Fruit fly (Drosophila melanogaster): ENCODE results near the gene odd.

dm6 chr2L:3630763-3631162, 24.2 kb upstream of the odd start:
- TF ChIP-seq HLH106 (tag; optimal IDR thresholded peaks at IDR 0.05) (no peak), rgr (GFP tag; optimal IDR thresholded peaks at IDR 0.05) (no peak), h (GFP tag; optimal IDR thresholded peaks at IDR 0.05) (no peak), fru (GFP tag; optimal IDR thresholded peaks at IDR 0.05) (no peak), Jra (GFP tag; optimal IDR thresholded peaks at IDR 0.05) (no peak), sv (GFP tag; optimal IDR thresholded peaks at IDR 0.05) (no peak), dl (GFP tag; optimal IDR thresholded peaks at IDR 0.05; ENCODE audit: insufficient read depth in 1 of 2, partially characterized antibody in 2 of 2) (no peak), pan (optimal IDR thresholded peaks at IDR 0.05) (no peak), Rel (GFP tag; optimal IDR thresholded peaks at IDR 0.05) (no peak), Rel (tag; optimal IDR thresholded peaks at IDR 0.05) (no peak), CrebA (GFP tag; optimal IDR thresholded peaks at IDR 0.05; ENCODE audit: borderline replicate concordance) (no peak), Sp1 (GFP tag; optimal IDR thresholded peaks at IDR 0.05) (no peak), Abd-B (GFP tag; optimal IDR thresholded peaks at IDR 0.05) (no peak), OdsH (GFP tag; optimal IDR thresholded peaks at IDR 0.05) (no peak)
